Worm (Caenorhabditis elegans) whole organism, L2 larva: ENCODE results near the gene R13H7.2.

Source experiments
- blmp-1 ChIP-seq: sonication (generic microtip); optimal IDR thresholded peaks from 2 replicates; lab custom pipeline; 2017; ENCODE audit warnings: missing genetic modification characterization, mild to moderate bottlenecking, missing compliant biosample characterization, antibody characterized with exemption, moderate library complexity; ENCODE audit not compliant: insufficient read depth
- elt-3 ChIP-seq: sonication (generic microtip); optimal IDR thresholded peaks from 2 replicates; lab custom pipeline; 2017; ENCODE audit warnings: missing biosample characterization, missing genetic modification characterization
- lsy-2 ChIP-seq, 2 experiments: fragments of 150-350 bp in 1 of 2; sonication (generic microtip) in 1 of 2; optimal IDR thresholded peaks; 2 replicates each; lab custom pipeline; 2014 to 2017; ENCODE audit warnings: missing biosample characterization in 2 of 2, missing genetic modification characterization in 2 of 2
- nhr-23 ChIP-seq: fragments of 150-350 bp; optimal IDR thresholded peaks from 2 replicates; lab custom pipeline; 2014; ENCODE audit warnings: missing biosample characterization, missing genetic modification reagents, missing genetic modification characterization
- nhr-77 ChIP-seq: fragments of 150-350 bp; optimal IDR thresholded peaks from 2 replicates; lab custom pipeline; 2014; ENCODE audit warnings: missing biosample characterization, missing genetic modification characterization
- unc-62 ChIP-seq: fragments of 150-350 bp; optimal IDR thresholded peaks from 2 replicates; lab custom pipeline; 2014; ENCODE audit warnings: missing biosample characterization, missing genetic modification reagents, missing genetic modification characterization

- TF ChIP-seq lsy-2 (tag; optimal IDR thresholded peaks at IDR 0.05; lab: Kevin White, UChicago): no peak
- no peak for TF ChIP-seq elt-3 (tag; lab: Kevin White, UChicago)
- no peak for TF ChIP-seq blmp-1 (tag; lab: Kevin White, UChicago)
- TF ChIP-seq nhr-77 (tag; lab: Kevin White, UChicago): no peak
- TF ChIP-seq nhr-23 (tag; lab: Kevin White, UChicago): no peak
- TF ChIP-seq unc-62: no peak
Measured at ce11 chrIV:6852727-6853126, 6.4 kb downstream of the R13H7.2 start.
